Fruit fly (Drosophila melanogaster) ovary, adult (tissue): ENCODE measurements around the gene CG31140.

Source experiments
- CG17801 ChIP-seq: fragments of 200-800 bp; optimal IDR thresholded peaks from 2 replicates; lab custom pipeline; 2019; ENCODE audit warnings: missing biosample characterization, mild to moderate bottlenecking, missing genetic modification characterization, moderate library complexity; ENCODE audit not compliant: partially characterized antibody

CG31140 gene

DNA sequence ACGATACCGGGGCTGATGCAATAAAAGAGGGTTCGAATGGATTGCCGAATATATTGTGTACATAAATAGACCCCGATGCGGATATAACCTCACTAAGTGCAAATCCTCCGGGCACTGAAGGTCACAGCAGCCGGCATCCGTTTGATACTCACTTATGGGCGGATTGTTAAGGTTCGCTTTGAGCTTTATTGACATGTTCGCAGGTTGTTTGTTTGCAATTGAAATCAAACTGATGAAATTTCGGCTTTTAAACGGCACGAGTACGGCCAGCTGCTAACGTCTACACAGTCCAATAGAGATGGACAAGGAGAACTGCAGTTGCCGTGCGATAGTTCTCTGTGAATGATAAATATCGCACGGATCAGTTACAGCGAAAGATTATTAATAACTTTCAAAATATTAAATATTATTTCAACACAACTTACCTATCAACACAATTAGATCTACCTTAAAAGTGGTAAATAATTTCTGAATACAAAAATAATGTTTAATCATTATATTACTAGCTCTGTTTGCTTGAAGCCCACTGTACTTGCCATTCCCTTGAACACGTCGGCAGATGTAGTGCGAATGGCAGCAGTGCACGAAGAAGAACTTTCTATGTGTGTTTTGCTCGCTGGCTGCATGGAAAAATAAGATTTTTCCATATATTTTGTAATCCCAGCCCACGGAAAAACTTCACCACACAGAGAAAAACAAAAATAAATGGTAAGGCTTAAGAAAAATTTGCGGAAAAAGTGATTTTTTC, 4.7 kb upstream of the CG31140 start, which contains the start of the genes GluProRS and AP-1sigma:
Gene GluProRS, minus strand, starts transcription at position 301 of the 748 bp plus-strand sequence.
Gene AP-1sigma, plus strand, starts transcription at position 561 of the 748 bp plus-strand sequence.
- TF ChIP-seq CG17801 (GFP tag; lab: Kevin White, UChicago) = peak; percentile 88

DNA sequence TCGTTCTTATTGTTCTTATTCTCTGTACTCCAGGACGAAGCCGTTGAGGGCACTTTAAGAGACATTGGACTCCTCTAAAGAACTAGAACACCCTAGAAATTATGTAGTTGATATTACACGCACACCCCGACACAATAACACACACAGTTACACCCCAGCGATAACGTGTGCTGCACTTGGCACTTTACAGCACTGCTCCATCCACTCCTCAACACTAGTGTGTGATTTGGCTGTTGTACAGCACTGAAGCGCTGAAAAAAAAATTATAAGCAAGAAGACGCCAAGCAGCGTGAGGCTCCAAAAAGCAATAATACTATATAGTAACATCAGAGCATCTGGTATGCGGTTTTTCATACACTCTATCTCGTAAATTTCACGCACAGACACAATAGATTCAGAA, 2.1 kb upstream of the CG31140 start:
- no peak for TF ChIP-seq CG17801 (GFP tag; lab: Kevin White, UChicago)

DNA sequence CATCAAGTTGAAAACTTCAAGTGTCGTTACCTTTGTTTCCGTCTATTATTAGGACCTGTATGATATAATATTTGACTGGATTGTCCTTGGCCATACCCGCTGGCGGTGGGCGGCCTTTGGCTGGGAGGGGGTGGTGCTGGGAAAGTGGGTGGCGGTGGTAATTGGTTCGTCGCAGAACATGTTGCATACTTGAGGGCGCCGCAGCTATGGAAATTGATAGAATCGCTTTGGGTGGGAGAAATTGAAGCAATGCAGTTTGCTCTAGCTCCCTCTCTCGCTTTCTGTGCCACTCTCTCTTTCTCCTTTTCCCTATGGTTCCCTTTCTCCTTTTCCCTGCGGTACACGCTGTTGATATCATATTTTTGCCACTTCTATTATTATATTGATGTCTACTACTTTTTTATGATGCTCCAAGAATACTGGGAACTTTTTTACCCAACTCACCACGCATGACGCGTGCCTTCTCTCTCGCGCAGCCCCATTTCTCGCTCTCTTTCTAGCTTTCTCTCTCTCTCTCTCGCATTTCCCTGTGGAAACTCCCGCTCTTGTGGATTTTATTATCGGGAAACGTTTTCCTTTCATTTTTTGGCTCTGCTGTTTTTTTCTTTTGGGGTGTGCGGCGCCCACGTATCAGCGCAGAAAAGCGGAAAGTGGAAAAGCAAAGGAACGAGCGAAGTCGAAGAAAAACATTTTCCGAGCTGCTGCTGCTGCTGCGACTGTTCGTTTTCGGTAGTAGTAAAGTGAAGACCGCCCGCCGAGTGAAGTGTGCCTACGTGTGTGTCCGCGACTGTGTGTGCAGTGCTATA, 2.1 kb downstream of the CG31140 start:
- no peak for TF ChIP-seq CG17801 (GFP tag; lab: Kevin White, UChicago)

DNA sequence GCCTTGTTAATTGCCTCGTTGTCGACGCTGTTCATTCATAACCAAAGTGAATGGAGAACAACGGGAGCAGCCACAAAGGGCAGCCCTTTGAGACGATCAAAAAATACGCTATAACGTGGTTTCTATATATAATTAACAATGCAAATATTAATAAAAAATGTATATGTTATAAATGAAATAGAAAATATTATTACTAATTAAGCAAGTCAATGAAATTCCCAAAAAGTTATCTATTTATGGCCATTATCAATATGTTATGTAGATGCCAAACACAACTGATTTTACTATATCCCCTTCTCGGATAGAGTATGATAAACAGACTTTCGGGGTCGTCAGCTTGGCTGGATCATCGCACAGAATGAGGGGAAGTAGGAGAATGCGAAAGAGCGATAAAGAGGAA, 6.5 kb downstream of the CG31140 start:
- TF ChIP-seq CG17801 (GFP tag; lab: Kevin White, UChicago) = no peak

DNA sequence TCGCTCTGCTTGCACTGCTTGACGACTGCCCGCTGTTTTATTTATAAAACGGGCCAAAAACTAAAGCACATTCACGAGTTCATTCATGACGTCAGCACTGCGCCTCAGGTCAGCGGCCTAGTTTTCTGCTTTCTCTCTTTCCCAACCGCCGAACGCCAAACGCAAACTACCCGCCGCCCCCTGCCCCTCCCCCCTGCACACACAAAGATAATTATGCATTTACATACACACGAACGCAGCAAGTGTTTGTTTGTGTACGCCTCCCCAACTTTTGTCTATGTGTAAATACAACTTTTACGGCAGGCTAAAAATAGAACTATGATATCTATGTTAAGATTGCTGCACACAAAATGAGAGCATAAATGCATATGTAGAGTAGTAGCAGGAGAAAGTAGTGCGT, 8.2 kb downstream of the CG31140 start:
- no peak for TF ChIP-seq CG17801 (GFP tag; lab: Kevin White, UChicago)

DNA sequence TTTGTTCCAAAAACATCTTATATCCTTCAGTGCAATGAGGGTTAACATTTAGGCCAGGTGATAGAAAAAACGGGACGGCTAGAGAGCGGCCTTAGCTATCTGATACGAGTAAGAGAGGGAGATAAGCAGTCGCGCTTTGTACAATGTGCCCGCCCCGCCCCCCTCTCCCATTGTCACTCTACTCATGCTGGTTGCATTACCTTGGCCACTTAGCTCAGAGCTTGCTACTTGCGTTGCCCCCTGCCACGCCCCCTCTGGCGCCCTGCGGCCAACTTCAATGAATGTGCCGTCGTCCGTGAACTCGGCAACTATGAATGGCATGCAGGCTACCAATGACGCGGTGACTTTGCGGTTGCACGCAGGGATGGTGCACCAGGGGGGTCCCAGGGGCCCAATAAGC, 8.8 kb downstream of the CG31140 start:
- no peak for TF ChIP-seq CG17801 (GFP tag; lab: Kevin White, UChicago)

- TF ChIP-seq CG17801 (GFP tag; lab: Kevin White, UChicago) = no peak
Measured at dm6 chr3R:23981645-23982044, 18.7 kb downstream of the CG31140 start.

dm6 chr3R:23986479-23986930, 23.5 kb downstream of the CG31140 start, which contains the start of the genes CG13603 and CG5902:
CG13603 (minus strand) TSS chr3R:23986569.
CG5902 (plus strand) TSS chr3R:23986642.
- TF ChIP-seq CG17801 (GFP tag; lab: Kevin White, UChicago) = peak; percentile 75

dm6 chr3R:23991364-23991763, 28.4 kb downstream of the CG31140 start:
- no peak for TF ChIP-seq CG17801 (GFP tag; lab: Kevin White, UChicago)

DNA sequence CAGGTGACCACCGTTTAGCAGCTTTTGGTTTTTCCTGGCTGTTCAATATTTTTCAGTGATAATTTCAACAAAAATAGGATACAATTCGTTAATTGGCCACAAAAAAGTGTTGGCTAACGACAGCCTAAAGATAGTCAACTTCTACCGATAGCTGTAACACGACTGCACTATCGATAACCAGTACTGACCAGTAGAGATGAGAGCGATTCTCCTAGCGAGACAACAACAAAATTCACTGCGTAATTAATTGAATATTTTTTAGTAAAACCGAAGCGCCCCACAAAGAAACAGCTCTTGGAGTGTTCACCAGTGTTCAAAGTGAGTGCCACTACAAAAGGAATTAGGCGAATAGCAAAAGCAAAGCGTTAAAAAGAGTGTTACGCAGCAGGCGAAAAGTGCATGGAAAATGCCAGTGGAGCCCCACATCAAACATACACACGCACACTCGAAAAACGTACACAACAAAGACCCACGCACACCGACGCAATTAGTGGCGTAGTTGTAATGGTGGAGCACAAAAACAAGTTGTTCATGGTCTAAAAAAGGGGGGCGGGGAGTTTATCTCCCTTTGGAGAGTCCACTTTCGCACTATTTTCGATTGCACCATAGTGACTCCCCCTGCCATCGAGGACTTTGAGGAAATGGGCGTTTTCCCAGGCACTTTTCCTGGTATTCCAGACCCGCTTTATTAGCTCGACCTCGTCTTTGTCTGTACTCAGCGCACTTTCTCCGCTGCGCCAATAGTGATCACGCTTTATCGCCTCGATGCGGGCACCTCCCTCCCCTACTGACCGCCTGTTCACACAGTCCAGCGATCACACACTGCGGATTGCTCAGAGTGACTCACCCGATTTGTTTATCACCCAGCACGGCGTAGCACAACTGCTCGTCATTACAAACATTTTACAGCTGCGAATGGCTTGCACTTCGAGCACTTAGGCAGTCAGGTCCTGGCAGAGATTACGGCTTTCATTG, 30.1 kb downstream of the CG31140 start, which contains the start of the genes Epp and Rab7:
Gene Epp, minus strand, starts transcription at position 94 of the 975 bp plus-strand sequence.
Gene Rab7, plus strand, starts transcription at position 186 of the 975 bp plus-strand sequence.
- TF ChIP-seq CG17801 (GFP tag; lab: Kevin White, UChicago) = peak; percentile 52

dm6 chr3R:23994578-23994977, 31.6 kb downstream of the CG31140 start:
- no peak for TF ChIP-seq CG17801 (GFP tag; lab: Kevin White, UChicago)

dm6 chr3R:23995460-23995859, 32.5 kb downstream of the CG31140 start, which contains the start of gene CG33108:
CG33108 (plus strand) TSS chr3R:23995659.
- no peak for TF ChIP-seq CG17801 (GFP tag; lab: Kevin White, UChicago)

- peak; percentile 49 for TF ChIP-seq CG17801 (GFP tag; lab: Kevin White, UChicago)
Measured at dm6 chr3R:23996224-23996623, 33.2 kb downstream of the CG31140 start, which contains the start of gene LSm3. LSm3 (plus strand) TSS chr3R:23996262.

- TF ChIP-seq CG17801 (GFP tag; lab: Kevin White, UChicago) = no peak
Measured at dm6 chr3R:24001150-24001549, 38.2 kb downstream of the CG31140 start.
